Worm (Caenorhabditis elegans): Measurements from ENCODE around the gene F41G3.3.
"Not testable (repeated sequence)": the region's sequence is repeated elsewhere in the genome, so short reads cannot be mapped to it uniquely, and the experiment has no call there.

The F41G3.3 gene

ce11 chrII:6772482-6772881, 16.1 kb downstream of the F41G3.3 start:
- TF ChIP-seq unc-62 (GFP tag; optimal IDR thresholded peaks at IDR 0.05) = no peak

DNA sequence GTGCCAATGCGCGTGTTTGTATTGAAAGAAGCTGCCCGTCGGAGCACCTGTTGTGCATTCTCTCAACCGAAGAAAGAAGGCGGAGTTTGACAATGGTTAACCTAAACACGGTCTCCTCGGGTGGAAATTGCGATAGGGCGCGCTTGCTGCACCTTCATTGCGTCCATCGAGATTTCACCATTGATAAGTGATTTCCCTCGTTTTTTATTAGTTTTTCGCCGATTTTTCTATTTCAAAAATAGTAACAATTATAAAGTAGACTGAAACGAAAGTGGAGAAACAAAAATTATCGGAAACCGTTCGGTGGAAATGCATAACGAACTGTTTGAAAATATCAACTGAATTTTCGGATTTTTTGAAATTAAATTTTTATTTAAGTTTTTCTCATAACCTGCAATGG, 18.7 kb downstream of the F41G3.3 start, which contains the start of gene agr-1:
Gene agr-1 (minus strand): TSS at position 101 of the 400 bp plus-strand sequence.
- not testable (repeated sequence) for TF ChIP-seq unc-62 (GFP tag; optimal IDR thresholded peaks at IDR 0.05)

ce11 chrII:6776418-6777034, 20.2 kb downstream of the F41G3.3 start, which contains the start of gene ssup-72:
Gene ssup-72, plus strand, starts transcription at chrII:6776598.
- TF ChIP-seq unc-62 (GFP tag; optimal IDR thresholded peaks at IDR 0.05) = no peak

DNA sequence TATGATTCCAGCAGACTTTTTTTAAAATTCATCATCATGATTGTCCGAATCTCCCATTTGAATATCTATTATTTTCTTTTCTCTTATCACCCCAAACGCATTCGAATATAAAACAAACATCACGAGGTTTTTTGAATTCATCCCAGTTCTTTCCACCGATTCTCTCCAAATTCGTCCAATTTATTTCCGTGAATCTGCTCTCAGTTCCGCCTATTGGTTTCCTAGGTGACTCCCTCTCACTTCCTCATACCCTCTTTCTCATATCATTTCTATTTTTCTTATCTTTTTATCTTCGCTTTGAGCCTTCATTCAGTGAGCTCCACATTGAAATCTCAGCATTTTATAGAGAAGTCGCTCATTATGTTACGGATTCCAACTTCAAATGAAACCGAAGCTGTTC, 22.8 kb downstream of the F41G3.3 start, which contains the start of gene T13C2.7:
Gene T13C2.7 (plus strand): TSS at position 301 of the 400 bp plus-strand sequence.
- no peak for TF ChIP-seq unc-62 (GFP tag; optimal IDR thresholded peaks at IDR 0.05)

ce11 chrII:6781231-6781630, 24.9 kb downstream of the F41G3.3 start:
- no peak for TF ChIP-seq unc-62 (GFP tag; optimal IDR thresholded peaks at IDR 0.05)

DNA sequence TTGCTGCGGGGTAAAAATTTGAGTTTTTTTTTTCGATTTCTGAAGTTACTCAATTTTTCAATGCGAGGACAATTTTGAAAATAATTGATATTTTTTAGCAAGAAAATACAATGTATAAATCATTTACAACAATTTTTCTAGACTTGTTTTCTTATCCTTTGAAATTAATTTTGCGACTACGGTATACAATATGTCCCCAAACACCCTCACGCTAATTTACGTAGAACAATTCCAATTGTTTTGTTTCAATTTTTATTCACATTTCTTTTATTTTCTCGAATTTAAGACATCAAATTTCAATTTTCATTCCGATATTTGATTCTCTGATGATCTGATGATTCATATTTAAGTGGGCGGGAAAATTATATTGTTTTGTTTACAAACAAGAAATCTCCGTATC, 25.7 kb downstream of the F41G3.3 start:
- TF ChIP-seq unc-62 (GFP tag; optimal IDR thresholded peaks at IDR 0.05) = no peak

DNA sequence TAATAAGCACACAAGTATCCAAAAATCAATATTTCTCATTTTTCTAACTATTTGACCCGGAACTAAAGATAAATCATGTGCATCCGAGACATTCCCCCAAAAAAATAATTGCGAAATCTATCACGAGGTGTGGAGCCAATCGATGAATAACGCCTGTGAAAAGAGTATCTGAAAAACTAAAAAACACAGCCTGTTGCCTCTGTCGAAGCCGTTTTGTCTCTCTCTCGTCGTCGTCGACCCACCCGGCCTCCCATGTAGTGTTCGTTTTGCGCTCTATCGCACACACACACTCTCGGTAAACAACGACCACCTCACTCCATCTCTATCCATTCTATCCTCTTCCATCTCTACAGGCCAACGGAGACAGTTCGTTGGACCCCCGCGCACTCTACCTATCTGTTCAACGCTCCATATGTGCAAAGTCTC, 26.4 kb downstream of the F41G3.3 start:
- no peak for TF ChIP-seq unc-62 (GFP tag; optimal IDR thresholded peaks at IDR 0.05)

DNA sequence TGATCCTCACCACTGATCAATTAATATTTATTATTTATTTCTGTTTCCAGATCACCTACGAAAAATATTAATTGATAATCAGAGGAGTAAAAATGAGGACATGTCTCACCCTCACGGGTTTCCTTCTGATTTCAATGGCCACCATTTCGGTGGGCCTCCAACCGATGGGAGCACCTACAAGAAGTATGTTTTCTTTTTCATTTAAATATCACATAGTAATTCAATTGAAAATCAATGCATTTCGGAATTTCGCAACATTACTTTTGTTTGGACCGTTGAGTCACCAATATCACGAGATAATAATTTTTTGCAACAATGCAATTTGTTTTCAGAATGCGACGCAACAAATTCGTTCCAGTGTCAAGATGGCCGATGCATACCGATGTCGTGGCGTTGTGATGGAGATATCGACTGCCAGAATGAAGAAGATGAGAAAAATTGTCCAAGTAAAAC, 27.1 kb downstream of the F41G3.3 start, which contains the start of gene gldi-2:
Gene gldi-2 (plus strand): TSS at position 51 of the 453 bp plus-strand sequence.
- no peak for TF ChIP-seq unc-62 (GFP tag; optimal IDR thresholded peaks at IDR 0.05)

DNA sequence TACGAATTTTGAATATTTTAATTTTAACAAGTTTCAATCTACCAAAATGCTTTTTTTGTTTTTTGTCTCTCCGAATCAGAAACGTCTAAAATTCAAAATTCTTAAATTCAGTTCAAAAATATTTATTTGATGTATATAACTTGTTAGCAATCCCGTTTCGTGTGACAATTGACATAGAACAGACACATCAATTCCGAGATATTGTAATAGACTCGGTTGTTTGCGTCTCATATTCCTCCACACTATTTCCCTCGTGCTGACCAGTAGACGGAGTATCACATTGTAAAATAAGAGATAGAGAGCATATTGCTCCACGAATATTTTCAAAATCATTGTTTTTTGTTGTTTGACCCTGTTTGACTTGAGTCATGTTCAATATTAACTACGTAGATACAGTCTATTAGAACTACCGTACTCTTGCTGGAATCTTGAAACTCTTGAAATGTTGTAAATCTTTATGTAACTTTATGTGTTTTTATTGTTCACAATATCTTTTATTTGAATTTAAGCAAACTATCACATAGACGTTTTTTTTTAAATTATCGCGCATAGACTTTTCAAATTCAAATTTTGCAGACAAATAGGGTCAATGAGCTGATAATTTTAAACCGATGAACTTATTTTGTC, 32.5 kb downstream of the F41G3.3 start, which contains the start of gene T13C2.3:
Gene T13C2.3 (plus strand): TSS at position 577 of the 627 bp plus-strand sequence.
- TF ChIP-seq unc-62 (GFP tag; optimal IDR thresholded peaks at IDR 0.05) = no peak

DNA sequence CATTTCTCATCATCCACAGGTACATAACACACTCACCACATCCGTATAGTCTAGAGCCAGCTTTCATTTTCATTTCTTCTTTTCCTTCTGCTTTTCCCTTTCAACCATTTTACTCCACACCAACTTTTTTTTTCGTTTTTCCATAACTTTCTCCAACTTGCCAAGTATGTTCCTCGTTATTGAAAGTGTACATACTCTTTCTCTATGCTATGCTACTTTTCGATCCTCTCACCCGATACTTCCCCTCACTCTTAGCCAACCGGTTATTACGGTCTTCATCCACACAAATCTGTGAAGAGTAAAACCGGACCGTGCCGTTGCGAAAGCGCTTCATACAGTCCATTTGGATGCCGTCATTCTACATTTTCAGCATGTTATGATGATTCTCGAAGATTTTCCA, 35.6 kb downstream of the F41G3.3 start, which contains the start of gene T13C2.2:
Gene T13C2.2 (plus strand): TSS at position 301 of the 400 bp plus-strand sequence.
- no peak for TF ChIP-seq unc-62 (GFP tag; optimal IDR thresholded peaks at IDR 0.05)

- TF ChIP-seq unc-62 (GFP tag; optimal IDR thresholded peaks at IDR 0.05) = no peak
Observed at ce11 chrII:6800104-6800711, 43.9 kb downstream of the F41G3.3 start, which contains the start of gene F31E8.4. Gene F31E8.4, minus strand, starts transcription at chrII:6800154.

DNA sequence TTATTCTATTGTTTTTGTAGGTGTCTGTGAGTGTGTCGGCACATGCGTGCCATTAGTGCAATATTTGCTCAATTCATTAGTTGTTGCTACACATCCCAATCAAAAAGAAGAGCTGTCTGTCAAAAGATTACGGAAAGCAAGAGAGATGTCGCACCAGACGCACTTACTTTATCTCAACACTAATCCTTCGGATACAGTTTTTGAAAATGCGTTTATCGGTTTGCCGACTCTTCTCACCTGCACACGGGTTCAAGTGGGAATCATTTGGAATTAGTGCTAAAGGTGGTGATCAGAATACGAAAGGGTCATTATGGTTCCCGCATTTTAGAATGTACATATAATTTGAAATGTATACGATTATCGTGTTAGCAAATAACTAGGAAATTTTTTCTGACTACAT, 44.9 kb downstream of the F41G3.3 start:
- no peak for TF ChIP-seq unc-62 (GFP tag; optimal IDR thresholded peaks at IDR 0.05)

DNA sequence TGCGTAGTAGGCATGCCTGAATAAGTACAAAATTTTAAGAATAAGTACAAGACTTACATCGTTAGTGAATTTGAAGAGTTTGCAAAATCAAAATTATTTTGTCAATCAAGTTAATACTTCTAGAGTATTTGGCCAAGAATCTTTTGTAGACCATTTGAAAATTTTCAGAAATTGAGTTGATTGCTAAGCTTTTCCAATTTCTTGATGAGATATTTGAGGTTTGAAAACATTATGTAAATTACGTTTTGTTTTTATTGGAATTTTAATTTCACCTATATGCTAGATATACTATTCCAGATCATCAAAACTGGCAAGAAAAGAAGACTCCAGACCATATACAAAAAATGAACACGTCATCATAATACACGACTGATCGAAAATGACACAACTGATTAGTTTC, 46.7 kb downstream of the F41G3.3 start, which contains the start of gene tab-1:
Gene tab-1 (plus strand): TSS at position 301 of the 400 bp plus-strand sequence.
- no peak for TF ChIP-seq unc-62 (GFP tag; optimal IDR thresholded peaks at IDR 0.05)

DNA sequence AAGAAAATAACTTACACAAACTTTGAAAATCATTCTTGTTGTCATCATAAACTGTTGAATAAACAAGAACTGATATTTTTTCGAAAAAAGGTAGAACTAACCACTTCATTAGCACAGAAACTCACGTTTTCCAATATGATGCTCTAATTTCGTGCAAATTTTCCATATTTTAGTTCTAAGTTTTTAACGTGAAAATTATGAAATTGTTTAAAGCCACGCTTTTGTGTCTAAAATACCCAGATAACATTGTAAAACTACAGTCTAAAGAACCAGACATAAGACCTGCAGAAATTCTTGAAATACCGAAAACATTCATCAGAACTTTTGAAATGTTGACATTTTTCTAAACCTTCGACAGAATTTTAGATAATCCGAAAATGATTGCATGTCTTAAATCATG, 50.8 kb downstream of the F41G3.3 start, which contains the start of gene F31E8.5:
Gene F31E8.5 (minus strand): TSS at position 101 of the 400 bp plus-strand sequence.
- no peak for TF ChIP-seq unc-62 (GFP tag; optimal IDR thresholded peaks at IDR 0.05)

- TF ChIP-seq unc-62 (GFP tag; optimal IDR thresholded peaks at IDR 0.05) = no peak
Observed at ce11 chrII:6808539-6808938, 52.2 kb downstream of the F41G3.3 start.
